Worm (Caenorhabditis elegans) whole organism, L2 larva: ENCODE data around the gene T04F3.1.
A peak's percentile ranks its signal among the peaks of the same experiment; 100 is the strongest.

Experiments
- C34F6.9 ChIP-seq: fragments of 150-350 bp; optimal IDR thresholded peaks from 2 replicates; lab custom pipeline; 2014; ENCODE audit warnings: missing biosample characterization, missing genetic modification characterization
- F13H6.1 ChIP-seq: sonication (generic microtip); optimal IDR thresholded peaks from 2 replicates; lab custom pipeline; 2016; ENCODE audit warnings: missing genetic modification characterization, missing compliant biosample characterization
- R02D3.7 ChIP-seq: fragments of 150-350 bp; optimal IDR thresholded peaks from 2 replicates; lab custom pipeline; 2014; ENCODE audit warnings: missing biosample characterization, missing genetic modification characterization
- Y55F3AM.14 ChIP-seq: fragments of 200-800 bp; sonication (Bioruptor generic); optimal IDR thresholded peaks from 2 replicates; lab custom pipeline; 2018; ENCODE audit warnings: mild to moderate bottlenecking, missing genetic modification characterization, missing compliant biosample characterization
- ZK546.5 ChIP-seq: sonication (generic microtip); optimal IDR thresholded peaks from 2 replicates; lab custom pipeline; 2017; ENCODE audit warnings: missing biosample characterization, missing genetic modification characterization
- alr-1 ChIP-seq: fragments of 150-350 bp; optimal IDR thresholded peaks from 2 replicates; lab custom pipeline; 2014; ENCODE audit warnings: missing biosample characterization, missing genetic modification characterization
- aly-2 ChIP-seq: fragments of 150-350 bp; optimal IDR thresholded peaks from 2 replicates; lab custom pipeline; 2014; ENCODE audit warnings: missing biosample characterization, missing genetic modification characterization
- ama-1 ChIP-seq: fragments of 150-350 bp; optimal IDR thresholded peaks from 2 replicates; lab custom pipeline; 2018; ENCODE audit warnings: inconsistent platforms
- blmp-1 ChIP-seq: sonication (generic microtip); optimal IDR thresholded peaks from 2 replicates; lab custom pipeline; 2017; ENCODE audit warnings: missing genetic modification characterization, mild to moderate bottlenecking, missing compliant biosample characterization, antibody characterized with exemption, moderate library complexity; ENCODE audit not compliant: insufficient read depth
- ceh-16 ChIP-seq: fragments of 150-350 bp; optimal IDR thresholded peaks from 2 replicates; lab custom pipeline; 2014; ENCODE audit warnings: missing biosample characterization, missing genetic modification characterization
- dmd-4 ChIP-seq: sonication (generic microtip); optimal IDR thresholded peaks from 2 replicates; lab custom pipeline; 2017; ENCODE audit warnings: missing biosample characterization, missing genetic modification characterization
- egl-27 ChIP-seq: sonication (generic microtip); optimal IDR thresholded peaks from 3 replicates; lab custom pipeline; 2017; ENCODE audit warnings: missing biosample characterization, missing genetic modification reagents, missing genetic modification characterization
- elt-1 ChIP-seq: fragments of 150-350 bp; optimal IDR thresholded peaks from 2 replicates; lab custom pipeline; 2014; ENCODE audit warnings: missing biosample characterization, missing genetic modification characterization
- fos-1 ChIP-seq: fragments of 150-350 bp; optimal IDR thresholded peaks from 2 replicates; lab custom pipeline; 2014; ENCODE audit warnings: missing biosample characterization, missing genetic modification characterization
- lin-11 ChIP-seq: fragments of 150-350 bp; sonication (generic microtip); optimal IDR thresholded peaks from 2 replicates; lab custom pipeline; 2014; ENCODE audit warnings: missing biosample characterization, missing genetic modification characterization, inconsistent platforms, mixed read lengths
- lin-13 ChIP-seq: fragments of 150-350 bp; optimal IDR thresholded peaks from 2 replicates; lab custom pipeline; 2014; ENCODE audit warnings: missing biosample characterization, missing genetic modification reagents, missing genetic modification characterization
- lsy-2 ChIP-seq, 2 experiments: fragments of 150-350 bp in 1 of 2; sonication (generic microtip) in 1 of 2; optimal IDR thresholded peaks; 2 replicates each; lab custom pipeline; 2014 to 2017; ENCODE audit warnings: missing biosample characterization in 2 of 2, missing genetic modification characterization in 2 of 2
- nhr-10 ChIP-seq: sonication (generic microtip); optimal IDR thresholded peaks from 2 replicates; lab custom pipeline; 2017; ENCODE audit warnings: missing biosample characterization, missing genetic modification characterization
- nhr-11 ChIP-seq: fragments of 150-350 bp; optimal IDR thresholded peaks from 2 replicates; lab custom pipeline; 2014; ENCODE audit warnings: missing biosample characterization, missing genetic modification characterization
- nhr-12 ChIP-seq: fragments of 150-350 bp; optimal IDR thresholded peaks from 2 replicates; lab custom pipeline; 2014; ENCODE audit warnings: missing biosample characterization, missing genetic modification characterization
- nhr-129 ChIP-seq: fragments of 150-350 bp; optimal IDR thresholded peaks from 2 replicates; lab custom pipeline; 2014; ENCODE audit warnings: missing biosample characterization, missing genetic modification characterization
- nhr-21 ChIP-seq: fragments of 150-350 bp; optimal IDR thresholded peaks from 2 replicates; lab custom pipeline; 2014; ENCODE audit warnings: missing biosample characterization, missing genetic modification characterization
- nhr-23 ChIP-seq: fragments of 150-350 bp; optimal IDR thresholded peaks from 2 replicates; lab custom pipeline; 2014; ENCODE audit warnings: missing biosample characterization, missing genetic modification reagents, missing genetic modification characterization
- nhr-237 ChIP-seq: fragments of 150-350 bp; optimal IDR thresholded peaks from 2 replicates; lab custom pipeline; 2014; ENCODE audit warnings: missing biosample characterization, missing genetic modification characterization
- nhr-6 ChIP-seq: fragments of 150-350 bp; optimal IDR thresholded peaks from 2 replicates; lab custom pipeline; 2014; ENCODE audit warnings: missing biosample characterization, missing genetic modification characterization
- sem-4 ChIP-seq: fragments of 150-350 bp; optimal IDR thresholded peaks from 2 replicates; lab custom pipeline; 2014; ENCODE audit warnings: missing biosample characterization, missing genetic modification reagents, missing genetic modification characterization
- skn-1 ChIP-seq: sonication (generic microtip); optimal IDR thresholded peaks from 2 replicates; lab custom pipeline; 2017; ENCODE audit warnings: missing biosample characterization, missing genetic modification characterization
- sma-9 ChIP-seq, 2 experiments: fragments of 150-350 bp in 1 of 2; sonication (generic microtip) in 1 of 2; optimal IDR thresholded peaks; 2 replicates each; lab custom pipeline; 2014 to 2016; ENCODE audit warnings: missing genetic modification characterization in 2 of 2, mild to moderate bottlenecking in 1 of 2, missing biosample characterization in 1 of 2, missing compliant biosample characterization in 1 of 2, missing genetic modification reagents in 1 of 2, moderate library complexity in 1 of 2
- snpc-4 ChIP-seq: fragments of 150-350 bp; optimal IDR thresholded peaks from 2 replicates; lab custom pipeline; 2014; ENCODE audit warnings: missing biosample characterization, missing genetic modification characterization
- unc-39 ChIP-seq: fragments of 150-350 bp; optimal IDR thresholded peaks from 2 replicates; lab custom pipeline; 2014; ENCODE audit warnings: missing biosample characterization, missing genetic modification characterization
- unc-62 ChIP-seq: fragments of 150-350 bp; optimal IDR thresholded peaks from 2 replicates; lab custom pipeline; 2014; ENCODE audit warnings: missing biosample characterization, missing genetic modification reagents, missing genetic modification characterization
- zag-1 ChIP-seq: fragments of 150-350 bp; optimal IDR thresholded peaks from 2 replicates; lab custom pipeline; 2014; ENCODE audit warnings: missing biosample characterization, missing genetic modification characterization
- ztf-1 ChIP-seq: fragments of 200-800 bp; sonication (Bioruptor generic); conservative IDR thresholded peaks from 2 replicates; pipeline ENCODE4 v1.3.6; 2022; ENCODE audit warnings: missing genetic modification characterization, missing compliant biosample characterization
- ztf-4 ChIP-seq: fragments of 150-350 bp; optimal IDR thresholded peaks from 2 replicates; lab custom pipeline; 2014; ENCODE audit warnings: missing biosample characterization, missing genetic modification characterization

T04F3.1 gene

DNA sequence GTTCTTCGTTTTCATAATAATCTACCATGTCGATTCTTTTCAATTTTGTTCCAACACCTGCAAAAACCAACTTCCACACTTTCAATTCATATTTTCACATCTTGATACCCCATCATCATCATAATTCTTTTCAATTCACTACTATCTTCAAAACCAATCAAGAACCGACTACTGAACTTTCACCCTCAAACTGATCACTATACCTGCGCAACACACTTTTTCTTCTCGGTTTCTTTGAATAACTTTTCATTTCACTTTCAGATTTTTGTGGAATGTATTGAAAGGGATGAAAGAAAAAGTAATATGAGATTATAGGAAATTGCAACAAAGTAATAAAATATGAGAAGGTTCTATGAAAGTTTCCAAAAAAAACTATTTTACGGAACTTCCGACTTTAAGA is 1.2 kb downstream of the T04F3.1 start:
- TF ChIP-seq R02D3.7 (tag; lab: Kevin White, UChicago) (no peak), blmp-1 (tag; lab: Kevin White, UChicago) (peak; percentile 69)

- TF ChIP-seq nhr-21 (tag; lab: Kevin White, UChicago) (no peak), alr-1 (tag; lab: Kevin White, UChicago) (no peak)
- TF ChIP-seq, all 48 proteins: peak for 0
These were observed 11.6 kb downstream of the T04F3.1 start for ce11 chrV:11751480-11751879.

DNA sequence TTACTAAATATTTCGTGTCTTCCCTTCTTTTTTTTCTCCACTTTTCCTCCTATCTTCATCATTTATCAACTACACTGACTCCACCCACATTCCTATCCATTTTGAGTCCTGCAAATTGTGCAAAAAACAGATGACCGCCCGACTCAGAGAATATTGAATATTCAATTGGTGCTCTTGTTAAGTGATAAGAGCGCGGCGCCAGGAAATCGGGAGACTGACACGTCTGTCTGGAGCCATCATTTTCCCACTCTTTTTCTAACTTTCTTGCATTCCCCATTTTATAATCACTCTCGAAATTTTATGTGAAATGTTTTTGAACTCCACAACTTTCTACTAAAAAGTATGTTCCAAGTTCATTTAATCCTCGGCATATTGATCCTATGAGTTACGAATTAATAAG is 16.0 kb downstream of the T04F3.1 start:
- peak; percentile 57 for TF ChIP-seq fos-1
- peak; percentile 2 for TF ChIP-seq sma-9 (GFP tag; optimal IDR thresholded peaks at IDR 0.05; lab: Kevin White, UChicago)
- no peak for TF ChIP-seq sma-9 (tag; optimal IDR thresholded peaks at IDR 0.05; lab: Kevin White, UChicago)
- TF ChIP-seq ztf-1 (GFP tag; lab: Robert Waterston, UW): no peak
- TF ChIP-seq ama-1 (lab: Kevin White, UChicago): no peak
- TF ChIP-seq aly-2 (tag; lab: Kevin White, UChicago): no peak

DNA sequence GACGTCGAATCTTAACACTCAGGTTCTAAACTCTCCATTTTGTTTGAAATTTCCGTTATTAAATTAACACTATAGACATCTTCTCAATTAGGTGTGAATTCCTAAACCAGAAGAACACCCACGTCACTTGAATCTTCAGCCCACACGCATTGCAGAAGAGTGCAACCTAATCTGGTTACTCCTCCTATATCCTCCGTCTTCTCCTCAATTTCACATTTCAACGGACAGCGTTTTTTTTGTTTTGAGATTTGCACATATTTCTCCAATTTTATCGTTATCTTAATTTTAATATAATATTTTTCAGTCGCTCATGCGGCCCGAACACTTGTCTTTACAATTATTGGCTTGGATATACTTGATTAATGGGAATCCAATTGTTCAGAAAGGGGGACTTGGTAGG is 17.5 kb downstream of the T04F3.1 start, which contains the start of gene smoc-1:
smoc-1 (plus strand) TSS at position 301 of the 400 bp plus-strand sequence.
- TF ChIP-seq nhr-21 (tag; lab: Kevin White, UChicago): no peak
- no peak for TF ChIP-seq sma-9 (GFP tag; optimal IDR thresholded peaks at IDR 0.05; lab: Kevin White, UChicago)
- no peak for TF ChIP-seq sma-9 (tag; optimal IDR thresholded peaks at IDR 0.05; lab: Kevin White, UChicago)
- no peak for TF ChIP-seq ztf-4 (tag; lab: Kevin White, UChicago)
- TF ChIP-seq nhr-11 (tag; lab: Kevin White, UChicago): no peak
- TF ChIP-seq blmp-1 (tag; lab: Kevin White, UChicago): no peak
- no peak for TF ChIP-seq snpc-4
- no peak for TF ChIP-seq ztf-1 (GFP tag; lab: Robert Waterston, UW)
- TF ChIP-seq zag-1: no peak
- TF ChIP-seq lin-11 (tag; lab: Kevin White, UChicago): no peak
- TF ChIP-seq unc-62: no peak

DNA sequence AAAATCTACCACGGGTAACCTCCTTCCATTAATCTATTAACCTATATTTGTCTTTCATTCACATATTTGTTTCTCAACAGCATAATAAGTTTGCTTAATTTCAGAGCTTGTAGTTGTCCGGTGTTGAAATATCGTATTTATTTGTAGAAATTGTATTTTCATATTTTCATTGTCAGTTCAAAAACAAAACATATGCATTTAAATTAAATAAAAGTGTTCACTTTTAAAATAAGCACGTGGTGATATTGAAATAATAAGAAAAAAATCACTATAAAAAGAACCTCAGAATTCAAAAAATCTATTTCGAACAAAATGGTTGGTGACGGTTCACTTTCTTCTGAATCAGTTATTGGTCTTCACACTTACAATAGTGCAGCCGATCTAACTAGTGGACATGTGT is 18.8 kb downstream of the T04F3.1 start, which contains the start of gene T04F3.3:
T04F3.3 (plus strand) TSS at position 301 of the 400 bp plus-strand sequence.
- TF ChIP-seq nhr-10 (no peak), fos-1 (no peak), sma-9 (GFP tag; optimal IDR thresholded peaks at IDR 0.05; lab: Kevin White, UChicago) (no peak), sma-9 (tag; optimal IDR thresholded peaks at IDR 0.05; lab: Kevin White, UChicago) (no peak), ceh-16 (no peak), egl-27 (tag; lab: Kevin White, UChicago) (no peak), nhr-6 (tag; lab: Kevin White, UChicago) (no peak), alr-1 (tag; lab: Kevin White, UChicago) (no peak), nhr-21 (tag; lab: Kevin White, UChicago) (no peak), nhr-12 (tag; lab: Kevin White, UChicago) (no peak), elt-1 (tag; lab: Kevin White, UChicago) (no peak), nhr-237 (no peak), ztf-1 (GFP tag; lab: Robert Waterston, UW) (no peak)

DNA sequence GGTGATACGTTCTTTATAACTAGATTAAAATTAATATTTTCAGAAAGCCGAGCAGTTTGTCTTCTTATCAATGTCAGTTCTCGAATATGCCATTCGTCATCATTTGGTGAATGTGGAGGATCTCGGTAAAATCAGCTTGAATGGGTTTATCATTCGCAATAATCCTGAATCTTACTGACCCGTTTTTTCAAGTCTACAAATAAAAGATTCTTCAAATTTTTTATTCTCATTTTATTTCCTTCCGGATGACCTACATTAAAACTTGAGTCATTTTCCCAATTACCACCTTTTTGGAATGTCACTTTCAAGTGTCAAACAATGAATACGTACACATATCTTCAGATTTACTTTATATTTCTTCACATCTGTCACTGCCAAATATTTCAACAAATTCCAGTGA is 20.5 kb downstream of the T04F3.1 start, which contains the start of gene T04F3.5:
T04F3.5 (plus strand) TSS at position 301 of the 400 bp plus-strand sequence.
- TF ChIP-seq sem-4: no peak
- no peak for TF ChIP-seq ztf-1 (GFP tag; lab: Robert Waterston, UW)
- no peak for TF ChIP-seq alr-1 (tag; lab: Kevin White, UChicago)

DNA sequence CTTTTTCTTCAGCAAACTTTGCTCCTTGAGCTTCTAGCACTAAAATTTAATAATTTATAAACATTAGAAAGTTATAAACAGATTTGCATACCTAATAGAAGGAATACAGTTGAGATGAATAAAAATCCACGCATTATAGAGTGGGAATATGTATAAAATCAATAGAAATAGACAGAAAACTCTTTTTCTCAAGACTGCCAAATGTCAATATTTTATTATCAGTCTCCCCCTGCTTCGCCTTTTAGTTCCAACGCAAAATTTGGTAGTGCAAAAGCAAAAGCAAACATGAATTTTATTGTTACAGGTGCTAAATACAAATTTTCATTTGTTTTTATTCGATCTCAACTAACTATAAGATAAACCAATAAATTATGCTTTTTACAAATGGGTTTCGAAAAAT is 23.0 kb downstream of the T04F3.1 start, which contains the start of gene T04F3.4:
T04F3.4 (minus strand) TSS at position 187 of the 400 bp plus-strand sequence.
- TF ChIP-seq egl-27 (tag; lab: Kevin White, UChicago) (no peak), lsy-2 (tag; optimal IDR thresholded peaks at IDR 0.05; lab: Kevin White, UChicago) (peak in 1 of 2 experiments; percentile 22)

ce11 chrV:11764373-11764954 is 24.6 kb downstream of the T04F3.1 start, which contains the start of the genes F55A11.1 and syx-5:
F55A11.1 (minus strand) TSS chrV:11764385.
syx-5 (plus strand) TSS chrV:11764904.
- TF ChIP-seq skn-1 (tag; lab: Kevin White, UChicago) (peak; percentile 57), ama-1 (lab: Kevin White, UChicago) (no peak), snpc-4 (peak; percentile 45), sma-9 (GFP tag; optimal IDR thresholded peaks at IDR 0.05; lab: Kevin White, UChicago) (peak; percentile 81), sma-9 (tag; optimal IDR thresholded peaks at IDR 0.05; lab: Kevin White, UChicago) (no peak), elt-1 (tag; lab: Kevin White, UChicago) (no peak), F13H6.1 (peak; percentile 90), nhr-129 (tag; lab: Kevin White, UChicago) (peak; percentile 57), unc-39 (no peak), ZK546.5 (peak; percentile 30), lin-13 (GFP tag; lab: Kevin White, UChicago) (peak; percentile 86), nhr-10 (peak; percentile 13), blmp-1 (tag; lab: Kevin White, UChicago) (peak; percentile 30), dmd-4 (peak; percentile 39), nhr-23 (tag; lab: Kevin White, UChicago) (no peak), Y55F3AM.14 (GFP tag; lab: Kevin White, UChicago) (peak; percentile 48), nhr-6 (tag; lab: Kevin White, UChicago) (peak; percentile 90), nhr-237 (peak; percentile 61), C34F6.9 (tag; lab: Kevin White, UChicago) (peak; percentile 96), egl-27 (tag; lab: Kevin White, UChicago) (peak; percentile 62)
